Worm (Caenorhabditis elegans) whole organism, midembryonic: Measurements from ENCODE around the gene ZK180.5.

Experiments
- cog-1 ChIP-seq: sonication (generic microtip); optimal IDR thresholded peaks from 2 replicates; lab custom pipeline; 2016; ENCODE audit warnings: missing genetic modification characterization, missing compliant biosample characterization
- flt-1 ChIP-seq: fragments of 200-800 bp; sonication (Bioruptor generic); IDR thresholded peaks from 2 replicates; pipeline ENCODE4 v1.3.6; 2022; ENCODE audit warnings: missing genetic modification characterization, missing compliant biosample characterization
- ref-1 ChIP-seq: fragments of 200-800 bp; sonication (Bioruptor generic); conservative IDR thresholded peaks from 2 replicates; pipeline ENCODE4 v1.3.6; 2022; ENCODE audit warnings: missing genetic modification reagents, missing genetic modification characterization, missing compliant biosample characterization
- tab-1 ChIP-seq: fragments of 200-800 bp; sonication (Bioruptor generic); IDR thresholded peaks from 2 replicates; pipeline ENCODE4 v1.3.6; 2022; ENCODE audit warnings: missing genetic modification characterization, missing compliant biosample characterization
- ztf-23 ChIP-seq: fragments of 200-800 bp; sonication (Bioruptor generic); IDR thresholded peaks from 2 replicates; pipeline ENCODE4 v1.3.6; 2022; ENCODE audit warnings: missing genetic modification reagents, missing genetic modification characterization, missing compliant biosample characterization

DNA sequence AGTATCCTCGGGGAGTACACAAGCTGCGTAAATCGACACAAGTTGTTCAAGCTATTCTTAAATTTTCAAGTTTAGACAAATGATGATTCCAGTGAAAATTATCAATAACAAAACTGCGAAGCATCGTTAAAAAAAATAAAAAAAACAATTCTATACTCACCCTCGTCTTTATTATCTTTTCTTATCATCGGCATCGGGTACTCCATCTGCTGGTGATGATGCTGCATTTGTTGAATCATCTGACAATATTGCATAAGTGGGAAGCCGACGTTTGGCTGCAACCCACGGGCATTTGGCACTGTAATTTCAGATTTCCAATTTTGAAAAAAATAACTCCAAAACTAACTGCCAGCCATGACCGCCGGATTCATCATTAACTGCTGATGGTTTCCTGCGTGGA is 35.7 kb downstream of the ZK180.5 start:
- TF ChIP-seq ztf-23 (GFP tag; lab: Robert Waterston, UW) (no peak), tab-1 (GFP tag; lab: Robert Waterston, UW) (no peak), ref-1 (no peak), cog-1 (no peak), flt-1 (GFP tag; lab: Robert Waterston, UW) (no peak)
